Worm (Caenorhabditis elegans) whole organism, L2 larva: Measurements from ENCODE around the gene F40G9.7.
"Not testable (repeated sequence)": the region's sequence is repeated elsewhere in the genome, so short reads cannot be mapped to it uniquely, and the experiment has no call there.

ENCODE experiments used
- ama-1 ChIP-seq: fragments of 150-350 bp; optimal IDR thresholded peaks from 2 replicates; lab custom pipeline; 2018; ENCODE audit warnings: inconsistent platforms
- blmp-1 ChIP-seq: sonication (generic microtip); optimal IDR thresholded peaks from 2 replicates; lab custom pipeline; 2017; ENCODE audit warnings: missing genetic modification characterization, mild to moderate bottlenecking, missing compliant biosample characterization, antibody characterized with exemption, moderate library complexity; ENCODE audit not compliant: insufficient read depth
- lin-13 ChIP-seq: fragments of 150-350 bp; optimal IDR thresholded peaks from 2 replicates; lab custom pipeline; 2014; ENCODE audit warnings: missing biosample characterization, missing genetic modification reagents, missing genetic modification characterization
- lin-39 ChIP-seq: fragments of 150-350 bp; optimal IDR thresholded peaks from 2 replicates; lab custom pipeline; 2014; ENCODE audit warnings: missing biosample characterization, missing genetic modification reagents, missing genetic modification characterization
- mab-5 ChIP-seq: fragments of 150-350 bp; optimal IDR thresholded peaks from 2 replicates; lab custom pipeline; 2014; ENCODE audit warnings: missing biosample characterization, missing genetic modification characterization
- nhr-11 ChIP-seq: fragments of 150-350 bp; optimal IDR thresholded peaks from 2 replicates; lab custom pipeline; 2014; ENCODE audit warnings: missing biosample characterization, missing genetic modification characterization
- nhr-21 ChIP-seq: fragments of 150-350 bp; optimal IDR thresholded peaks from 2 replicates; lab custom pipeline; 2014; ENCODE audit warnings: missing biosample characterization, missing genetic modification characterization
- nhr-23 ChIP-seq: fragments of 150-350 bp; optimal IDR thresholded peaks from 2 replicates; lab custom pipeline; 2014; ENCODE audit warnings: missing biosample characterization, missing genetic modification reagents, missing genetic modification characterization
- peb-1 ChIP-seq: fragments of 150-350 bp; optimal IDR thresholded peaks from 2 replicates; lab custom pipeline; 2014; ENCODE audit warnings: missing biosample characterization, missing genetic modification characterization
- unc-62 ChIP-seq: fragments of 150-350 bp; optimal IDR thresholded peaks from 2 replicates; lab custom pipeline; 2014; ENCODE audit warnings: missing biosample characterization, missing genetic modification reagents, missing genetic modification characterization
- zag-1 ChIP-seq: fragments of 150-350 bp; optimal IDR thresholded peaks from 2 replicates; lab custom pipeline; 2014; ENCODE audit warnings: missing biosample characterization, missing genetic modification characterization
- ztf-4 ChIP-seq: fragments of 150-350 bp; optimal IDR thresholded peaks from 2 replicates; lab custom pipeline; 2014; ENCODE audit warnings: missing biosample characterization, missing genetic modification characterization

- not testable (repeated sequence) for TF ChIP-seq lin-13 (GFP tag; lab: Kevin White, UChicago); nhr-21 (tag; lab: Kevin White, UChicago); lin-39; peb-1 (tag; lab: Kevin White, UChicago); mab-5 (tag; lab: Kevin White, UChicago); nhr-11 (tag; lab: Kevin White, UChicago); unc-62; ztf-4 (tag; lab: Kevin White, UChicago); ama-1 (lab: Kevin White, UChicago); zag-1; blmp-1 (tag; lab: Kevin White, UChicago); nhr-23
These were observed 43.5 kb upstream of the F40G9.7 start, which contains the start of gene C29F9.12 for ce11 chrIII:121983-122449.
